Fruit fly (Drosophila melanogaster) whole organism: ENCODE measurements around the gene bip1.

Experiments used
- EcR ChIP-seq, 2 experiments: fragments of >200 bp; optimal IDR thresholded peaks; 2 replicates each; lab custom pipeline; 2017; ENCODE audit warnings: missing biosample characterization in 2 of 2, missing genetic modification characterization in 2 of 2, missing genetic modification reagents in 2 of 2
- psq ChIP-seq: fragments of >200 bp; optimal IDR thresholded peaks from 2 replicates; lab custom pipeline; 2017

DNA sequence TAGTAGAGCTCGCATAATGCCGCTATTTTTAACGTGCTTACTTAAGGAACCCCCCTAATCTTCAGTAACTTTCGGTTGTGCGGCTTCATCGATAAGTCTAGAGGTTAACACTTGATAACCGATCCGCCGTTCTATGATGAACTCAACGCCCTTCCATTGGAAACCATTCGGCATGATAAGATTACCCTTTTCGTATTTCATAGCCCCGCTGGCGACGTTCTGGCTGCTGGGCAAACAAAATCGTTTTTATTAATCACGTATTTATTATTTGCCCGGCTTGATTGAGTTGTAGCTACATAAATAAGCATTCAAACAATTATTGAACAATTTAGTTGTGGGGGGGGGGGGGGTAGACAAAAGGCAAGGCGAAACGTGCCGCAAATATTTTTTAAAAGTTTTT lies 35.0 kb upstream of the bip1 start:
- TF ChIP-seq psq, result no peak
- TF ChIP-seq EcR (GFP tag; optimal IDR thresholded peaks at IDR 0.05; lab: Kevin White, UChicago), result no peak
